Fruit fly (Drosophila melanogaster) whole organism, embryonic: ENCODE data around the gene CG11768.

Experiments
- CG10462 ChIP-seq: fragments of 200-800 bp; sonication (Bioruptor generic); optimal IDR thresholded peaks from 2 replicates; lab custom pipeline; 2016; ENCODE audit warnings: missing biosample characterization, missing genetic modification characterization
- CG12659 ChIP-seq: fragments of 200-800 bp; sonication (Bioruptor generic); optimal IDR thresholded peaks from 3 replicates; lab custom pipeline; 2017; ENCODE audit warnings: mild to moderate bottlenecking, missing biosample characterization, missing genetic modification reagents, missing genetic modification characterization
- CG12942 ChIP-seq: fragments of 200-800 bp; sonication (Bioruptor generic); optimal IDR thresholded peaks from 3 replicates; lab custom pipeline; 2016; ENCODE audit warnings: missing biosample characterization, missing genetic modification characterization
- CG14667 ChIP-seq: fragments of 200-800 bp; sonication (Bioruptor generic); IDR thresholded peaks from 2 replicates; pipeline ENCODE4 v1.3.6; 2022; ENCODE audit warnings: missing biosample characterization, missing genetic modification characterization
- CG1602 ChIP-seq: fragments of 200-800 bp; sonication (Bioruptor generic); optimal IDR thresholded peaks from 3 replicates; lab custom pipeline; 2016; ENCODE audit warnings: missing biosample characterization, missing genetic modification characterization
- CG16813 ChIP-seq: fragments of 200-800 bp; sonication (Bioruptor generic); IDR thresholded peaks from 3 replicates; pipeline ENCODE4 v1.3.6; 2022; ENCODE audit warnings: missing biosample characterization, missing genetic modification characterization; ENCODE audit not compliant: partially characterized antibody
- CG17829 ChIP-seq: fragments of 200-800 bp; optimal IDR thresholded peaks from 2 replicates; lab custom pipeline; 2019; ENCODE audit warnings: missing biosample characterization, mild to moderate bottlenecking, missing genetic modification characterization, moderate library complexity
- CG18262 ChIP-seq: fragments of 200-800 bp; optimal IDR thresholded peaks from 3 replicates; lab custom pipeline; 2019; ENCODE audit warnings: missing biosample characterization, mild to moderate bottlenecking, missing genetic modification characterization, moderate library complexity
- CG18599 ChIP-seq: fragments of 200-800 bp; sonication (Bioruptor generic); optimal IDR thresholded peaks from 3 replicates; lab custom pipeline; 2017; ENCODE audit warnings: missing biosample characterization, missing genetic modification characterization, mild to moderate bottlenecking, moderate library complexity, missing genetic modification reagents
- CG18764 ChIP-seq: fragments of 200-800 bp; sonication (Bioruptor generic); optimal IDR thresholded peaks from 3 replicates; lab custom pipeline; 2016; ENCODE audit warnings: missing biosample characterization, missing genetic modification characterization
- CG2116 ChIP-seq: fragments of 200-800 bp; sonication (Bioruptor generic); optimal IDR thresholded peaks from 3 replicates; lab custom pipeline; 2018; ENCODE audit warnings: missing biosample characterization, mild to moderate bottlenecking, missing genetic modification characterization
- CG2712 ChIP-seq: fragments of 200-800 bp; optimal IDR thresholded peaks from 3 replicates; lab custom pipeline; 2019; ENCODE audit warnings: missing biosample characterization, mild to moderate bottlenecking, missing genetic modification characterization, moderate library complexity
- CG2889 ChIP-seq: fragments of 200-800 bp; sonication (Bioruptor generic); IDR thresholded peaks from 3 replicates; pipeline ENCODE4 v1.3.6; 2022; ENCODE audit warnings: missing biosample characterization, missing genetic modification characterization
- CG30403 ChIP-seq: fragments of 200-800 bp; sonication (Bioruptor generic); optimal IDR thresholded peaks from 3 replicates; lab custom pipeline; 2016; ENCODE audit warnings: missing biosample characterization, missing genetic modification characterization
- CG34224 ChIP-seq: fragments of 200-800 bp; sonication (Bioruptor generic); IDR thresholded peaks from 3 replicates; pipeline ENCODE4 v1.3.6; 2022; ENCODE audit warnings: missing biosample characterization, missing genetic modification characterization; ENCODE audit not compliant: partially characterized antibody
- CG3838 ChIP-seq: fragments of 200-800 bp; sonication (Bioruptor generic); optimal IDR thresholded peaks from 3 replicates; lab custom pipeline; 2016; ENCODE audit warnings: missing biosample characterization, missing genetic modification characterization
- CG4404 ChIP-seq: fragments of 200-800 bp; sonication (Bioruptor generic); IDR thresholded peaks from 2 replicates; pipeline ENCODE4 v1.3.6; 2022; ENCODE audit warnings: missing biosample characterization, missing genetic modification characterization
- CG4424 ChIP-seq: fragments of 200-800 bp; sonication (Bioruptor generic); optimal IDR thresholded peaks from 3 replicates; lab custom pipeline; 2016; ENCODE audit warnings: missing biosample characterization, missing genetic modification characterization
- CG6654 ChIP-seq: fragments of 200-800 bp; sonication (Bioruptor generic); optimal IDR thresholded peaks from 2 replicates; lab custom pipeline; 2017; ENCODE audit warnings: missing biosample characterization, mild to moderate bottlenecking, missing genetic modification characterization
- CG7271 ChIP-seq: fragments of 200-800 bp; sonication (Bioruptor generic); optimal IDR thresholded peaks from 2 replicates; lab custom pipeline; 2018; ENCODE audit warnings: missing biosample characterization, mild to moderate bottlenecking, missing genetic modification characterization, moderate library complexity
- CG7839 ChIP-seq: fragments of 200-800 bp; sonication (Bioruptor generic); optimal IDR thresholded peaks from 3 replicates; lab custom pipeline; 2018; ENCODE audit warnings: missing biosample characterization, mild to moderate bottlenecking, missing genetic modification characterization, moderate library complexity
- CG7963 ChIP-seq: fragments of 200-800 bp; sonication (Bioruptor generic); IDR thresholded peaks from 3 replicates; pipeline ENCODE4 v1.3.6; 2022; ENCODE audit warnings: missing biosample characterization, missing genetic modification characterization; ENCODE audit not compliant: partially characterized antibody
- CG8281 ChIP-seq: fragments of 200-800 bp; sonication (Bioruptor generic); optimal IDR thresholded peaks from 2 replicates; lab custom pipeline; 2018; ENCODE audit warnings: missing biosample characterization, mild to moderate bottlenecking, missing genetic modification characterization, moderate library complexity
- CG8359 ChIP-seq: fragments of 200-800 bp; sonication (Bioruptor generic); optimal IDR thresholded peaks from 2 replicates; lab custom pipeline; 2017; ENCODE audit warnings: missing biosample characterization, mild to moderate bottlenecking, missing genetic modification characterization, borderline replicate concordance
- CHES-1-like ChIP-seq: fragments of 200-800 bp; sonication (Bioruptor generic); optimal IDR thresholded peaks from 2 replicates; lab custom pipeline; 2016; ENCODE audit warnings: missing biosample characterization, missing genetic modification characterization
- Chrac-16 ChIP-seq: fragments of 200-800 bp; sonication (Bioruptor generic); optimal IDR thresholded peaks from 3 replicates; lab custom pipeline; 2016; ENCODE audit warnings: missing biosample characterization, missing genetic modification characterization
- CoRest ChIP-seq: fragments of 200-800 bp; sonication (Bioruptor generic); optimal IDR thresholded peaks from 3 replicates; lab custom pipeline; 2018; ENCODE audit warnings: missing biosample characterization, mild to moderate bottlenecking, missing genetic modification characterization, moderate library complexity
- CrebB ChIP-seq: fragments of 200-800 bp; sonication (Bioruptor generic); optimal IDR thresholded peaks from 3 replicates; lab custom pipeline; 2018; ENCODE audit warnings: missing biosample characterization, mild to moderate bottlenecking, missing genetic modification characterization
- Fer3 ChIP-seq: fragments of 200-800 bp; sonication (Bioruptor generic); optimal IDR thresholded peaks from 2 replicates; lab custom pipeline; 2018; ENCODE audit warnings: missing biosample characterization, mild to moderate bottlenecking, missing genetic modification characterization, moderate library complexity
- Gug ChIP-seq: fragments of 200-800 bp; sonication (Bioruptor generic); IDR thresholded peaks from 4 replicates; pipeline ENCODE4 v1.3.6; 2022; ENCODE audit warnings: missing biosample characterization, missing genetic modification characterization
- H2.0 ChIP-seq: fragments of 200-800 bp; sonication (Bioruptor generic); IDR thresholded peaks from 2 replicates; pipeline ENCODE4 v1.3.6; 2022; ENCODE audit warnings: missing biosample characterization, missing genetic modification characterization
- Hand ChIP-seq: fragments of 200-800 bp; sonication (Bioruptor generic); optimal IDR thresholded peaks from 2 replicates; lab custom pipeline; 2017; ENCODE audit warnings: mild to moderate bottlenecking, missing biosample characterization, missing genetic modification reagents, missing genetic modification characterization
- Hr3 ChIP-seq: fragments of 200-800 bp; sonication (Bioruptor generic); optimal IDR thresholded peaks from 3 replicates; lab custom pipeline; 2016; ENCODE audit warnings: missing biosample characterization, missing genetic modification characterization
- Hr51 ChIP-seq, 2 experiments: fragments of 200-800 bp; sonication (Bioruptor generic); optimal IDR thresholded peaks; 2 replicates in 1 of 2; 3 replicates in 1 of 2; lab custom pipeline; 2016 to 2018; ENCODE audit warnings: missing biosample characterization in 2 of 2, missing genetic modification characterization in 2 of 2, mild to moderate bottlenecking in 1 of 2, moderate library complexity in 1 of 2
- Nf-YC ChIP-seq: fragments of 200-800 bp; optimal IDR thresholded peaks from 3 replicates; lab custom pipeline; 2019; ENCODE audit warnings: missing biosample characterization, mild to moderate bottlenecking, missing genetic modification characterization, moderate library complexity
- Poxn ChIP-seq: fragments of 200-800 bp; sonication (Bioruptor generic); IDR thresholded peaks from 2 replicates; pipeline ENCODE4 v1.3.6; 2022; ENCODE audit warnings: missing biosample characterization, missing genetic modification characterization
- Xbp1 ChIP-seq: fragments of 200-800 bp; sonication (Bioruptor generic); optimal IDR thresholded peaks from 3 replicates; lab custom pipeline; 2016; ENCODE audit warnings: missing biosample characterization, mild to moderate bottlenecking, missing genetic modification characterization
- ab ChIP-seq: fragments of 200-800 bp; sonication (Bioruptor generic); optimal IDR thresholded peaks from 2 replicates; lab custom pipeline; 2016; ENCODE audit warnings: missing biosample characterization, missing genetic modification characterization
- abd-A ChIP-seq: fragments of 200-800 bp; sonication (Bioruptor generic); optimal IDR thresholded peaks from 3 replicates; lab custom pipeline; 2019; ENCODE audit warnings: missing biosample characterization, mild to moderate bottlenecking, missing genetic modification characterization, moderate library complexity
- ac ChIP-seq: fragments of 200-800 bp; sonication (Bioruptor generic); optimal IDR thresholded peaks from 3 replicates; lab custom pipeline; 2017; ENCODE audit warnings: missing biosample characterization, mild to moderate bottlenecking, missing genetic modification characterization
- btn ChIP-seq: fragments of 200-800 bp; sonication (Bioruptor generic); optimal IDR thresholded peaks from 2 replicates; lab custom pipeline; 2016; ENCODE audit warnings: missing biosample characterization, missing genetic modification characterization
- eve ChIP-seq, 2 experiments: fragments of >200 bp; optimal IDR thresholded peaks; 2 replicates each; lab custom pipeline; 2017; ENCODE audit warnings: missing biosample characterization in 2 of 2, missing genetic modification characterization in 2 of 2
- fru ChIP-seq: fragments of >200 bp; optimal IDR thresholded peaks from 2 replicates; lab custom pipeline; 2017
- nau ChIP-seq: fragments of 200-800 bp; sonication (Bioruptor generic); optimal IDR thresholded peaks from 3 replicates; lab custom pipeline; 2017; ENCODE audit warnings: missing biosample characterization, mild to moderate bottlenecking, missing genetic modification characterization, missing genetic modification reagents
- nerfin-1 ChIP-seq: fragments of 200-800 bp; sonication (Bioruptor generic); optimal IDR thresholded peaks from 3 replicates; lab custom pipeline; 2019; ENCODE audit warnings: missing biosample characterization, mild to moderate bottlenecking, missing genetic modification characterization, moderate library complexity
- pzg ChIP-seq: fragments of 200-800 bp; sonication (Bioruptor generic); optimal IDR thresholded peaks from 3 replicates; lab custom pipeline; 2018; ENCODE audit warnings: missing biosample characterization, mild to moderate bottlenecking, missing genetic modification characterization, moderate library complexity
- schlank ChIP-seq: fragments of 200-800 bp; sonication (Bioruptor generic); optimal IDR thresholded peaks from 2 replicates; lab custom pipeline; 2018; ENCODE audit warnings: missing biosample characterization, mild to moderate bottlenecking, missing genetic modification characterization
- sd ChIP-seq: fragments of 200-800 bp; sonication (Bioruptor generic); optimal IDR thresholded peaks from 3 replicates; lab custom pipeline; 2018; ENCODE audit warnings: missing biosample characterization, mild to moderate bottlenecking, missing genetic modification characterization, moderate library complexity
- trh ChIP-seq: fragments of 200-800 bp; sonication (Bioruptor generic); optimal IDR thresholded peaks from 2 replicates; lab custom pipeline; 2016; ENCODE audit warnings: missing biosample characterization, missing genetic modification characterization

CG11768 gene

dm6 chr3R:8731597-8732263 lies 36.3 kb downstream of the CG11768 start, which contains the start of the genes M1BP and CG8202 (continued):
- TF ChIP-seq CHES-1-like (GFP tag; lab: Kevin White, UChicago), result peak; percentile 27
- TF ChIP-seq CG12659 (GFP tag; lab: Kevin White, UChicago), result peak; percentile 94
- TF ChIP-seq CoRest (tag; lab: Kevin White, UChicago), result peak; percentile 97
- TF ChIP-seq CG10462 (GFP tag; lab: Kevin White, UChicago), result peak; percentile 78
- peak; percentile 79 for TF ChIP-seq CG18764 (GFP tag; lab: Kevin White, UChicago)
- peak; percentile 93 for TF ChIP-seq Xbp1
- TF ChIP-seq Gug (GFP tag; lab: Robert Waterston, UW), result peak; percentile 75
- TF ChIP-seq Hr3 (GFP tag; lab: Kevin White, UChicago), result peak; percentile 94
- peak; percentile 75 for TF ChIP-seq Fer3
- peak; percentile 82 for TF ChIP-seq CG8281 (tag; lab: Kevin White, UChicago)
- TF ChIP-seq CG7963, result no peak
- TF ChIP-seq CG3838 (GFP tag; lab: Kevin White, UChicago), result peak; percentile 24
- peak; percentile 73 for TF ChIP-seq CG2116 (GFP tag; lab: Kevin White, UChicago)
- TF ChIP-seq schlank, result peak; percentile 53
- peak; percentile 74 for TF ChIP-seq ac (GFP tag; lab: Kevin White, UChicago)
- peak; percentile 77 for TF ChIP-seq trh
- TF ChIP-seq Chrac-16 (GFP tag; lab: Kevin White, UChicago), result peak; percentile 86
- TF ChIP-seq nerfin-1, result peak; percentile 90
- TF ChIP-seq CG18262 (tag; lab: Kevin White, UChicago), result peak; percentile 97
- TF ChIP-seq CG17829, result peak; percentile 94
- TF ChIP-seq btn (GFP tag; lab: Kevin White, UChicago), result no peak
- peak; percentile 94 for TF ChIP-seq CG7839
- peak; percentile 70 for TF ChIP-seq CG8359
- TF ChIP-seq CG16813 (GFP tag; lab: Robert Waterston, UW), result no peak
- peak; percentile 91 for TF ChIP-seq CG18599 (GFP tag; lab: Kevin White, UChicago)
- peak; percentile 50 for TF ChIP-seq ab (GFP tag; lab: Kevin White, UChicago)
- no peak for TF ChIP-seq Poxn (GFP tag; lab: Robert Waterston, UW)
- TF ChIP-seq CG14667 (GFP tag; lab: Robert Waterston, UW), result peak; percentile 77
- TF ChIP-seq CG12942 (GFP tag; lab: Kevin White, UChicago), result peak; percentile 90
- peak; percentile 88 for TF ChIP-seq Nf-YC (tag; lab: Kevin White, UChicago)
- TF ChIP-seq Hand (GFP tag; lab: Kevin White, UChicago), result peak; percentile 84
- TF ChIP-seq CG4404 (GFP tag; lab: Robert Waterston, UW), result peak; percentile 74
- peak; percentile 88 for TF ChIP-seq CG1602 (GFP tag; lab: Kevin White, UChicago)
- no peak for TF ChIP-seq fru (lab: Kevin White, UChicago)
- no peak for TF ChIP-seq CG34224 (GFP tag; lab: Robert Waterston, UW)
- TF ChIP-seq H2.0, result peak; percentile 52
- peak; percentile 26 for TF ChIP-seq pzg (GFP tag; lab: Kevin White, UChicago)
- no peak for TF ChIP-seq eve (GFP tag; optimal IDR thresholded peaks at IDR 0.05; lab: Kevin White, UChicago)
- peak; percentile 55; the same call in 1 of the 3 replicates for TF ChIP-seq CG2889
- peak; percentile 50 to 93 for TF ChIP-seq Hr51 (GFP tag; optimal IDR thresholded peaks at IDR 0.05; lab: Kevin White, UChicago)
- TF ChIP-seq CG7271, result peak; percentile 35
- peak; percentile 93 for TF ChIP-seq sd
- peak; percentile 79 for TF ChIP-seq CG6654
- TF ChIP-seq CrebB (tag; lab: Kevin White, UChicago), result peak; percentile 56
- peak; percentile 95 for TF ChIP-seq CG2712 (tag; lab: Kevin White, UChicago)
- TF ChIP-seq nau (GFP tag; lab: Kevin White, UChicago), result no peak
- peak; percentile 90 for TF ChIP-seq CG30403
- TF ChIP-seq abd-A (tag; lab: Kevin White, UChicago), result no peak
- TF ChIP-seq CG4424, result peak; percentile 91
